Worm (Caenorhabditis elegans) whole organism, L1 larva: ENCODE results near the gene hot-1.

ENCODE experiments used
- C34B4.2 ChIP-seq: sonication (generic microtip); optimal IDR thresholded peaks from 2 replicates; lab custom pipeline; 2017; ENCODE audit warnings: mild to moderate bottlenecking, missing genetic modification characterization, missing compliant biosample characterization
- F16B12.6 ChIP-seq: fragments of 150-350 bp; optimal IDR thresholded peaks from 2 replicates; lab custom pipeline; 2014; ENCODE audit warnings: missing biosample characterization, missing genetic modification characterization
- Y116A8C.19 ChIP-seq: sonication (generic microtip); optimal IDR thresholded peaks from 2 replicates; lab custom pipeline; 2016; ENCODE audit warnings: missing compliant biosample characterization, missing genetic modification characterization, borderline replicate concordance
- aha-1 ChIP-seq: fragments of 150-350 bp; optimal IDR thresholded peaks from 2 replicates; lab custom pipeline; 2014; ENCODE audit warnings: missing biosample characterization, missing genetic modification characterization
- aly-2 ChIP-seq: fragments of 150-350 bp; optimal IDR thresholded peaks from 2 replicates; lab custom pipeline; 2014; ENCODE audit warnings: missing biosample characterization, missing genetic modification characterization
- ama-1 ChIP-seq: fragments of 150-350 bp; optimal IDR thresholded peaks from 2 replicates; lab custom pipeline; 2014
- ceh-82 ChIP-seq, 3 experiments: fragments of 150-350 bp in 1 of 3; sonication (generic microtip) in 2 of 3; optimal IDR thresholded peaks; 2 replicates each; lab custom pipeline; 2014 to 2017; ENCODE audit warnings: missing biosample characterization in 3 of 3, missing genetic modification characterization in 3 of 3
- ceh-90 ChIP-seq: sonication (generic microtip); optimal IDR thresholded peaks from 2 replicates; lab custom pipeline; 2016; ENCODE audit warnings: missing genetic modification characterization, missing compliant biosample characterization
- efl-1 ChIP-seq, 4 experiments: fragments of 150-350 bp; optimal IDR thresholded peaks in 3 of 4; peaks in 1 of 4; 1 replicate in 1 of 4; 2 replicates in 3 of 4; lab custom pipeline; 2014; ENCODE audit warnings: missing biosample characterization in 2 of 4, missing genetic modification characterization in 2 of 4, missing genetic modification reagents in 2 of 4
- ets-5 ChIP-seq: fragments of 200-800 bp; sonication (Bioruptor generic); IDR thresholded peaks from 2 replicates; pipeline ENCODE4 v1.3.6; 2022; ENCODE audit warnings: missing genetic modification characterization, missing compliant biosample characterization
- fkh-10 ChIP-seq: sonication (generic microtip); optimal IDR thresholded peaks from 2 replicates; lab custom pipeline; 2017; ENCODE audit warnings: missing biosample characterization, missing genetic modification reagents, missing genetic modification characterization
- fos-1 ChIP-seq: fragments of 150-350 bp; optimal IDR thresholded peaks from 2 replicates; lab custom pipeline; 2014; ENCODE audit warnings: missing biosample characterization, missing genetic modification characterization
- hlh-17 ChIP-seq: fragments of 200-800 bp; sonication (Bioruptor generic); optimal IDR thresholded peaks from 2 replicates; lab custom pipeline; 2018; ENCODE audit warnings: missing genetic modification characterization, mild to moderate bottlenecking, missing compliant biosample characterization, moderate library complexity, borderline replicate concordance
- irx-1 ChIP-seq: sonication (generic microtip); optimal IDR thresholded peaks from 2 replicates; lab custom pipeline; 2016; ENCODE audit warnings: missing genetic modification characterization, missing compliant biosample characterization
- lin-14 ChIP-seq: fragments of 200-800 bp; sonication (Bioruptor generic); optimal IDR thresholded peaks from 2 replicates; lab custom pipeline; 2018; ENCODE audit warnings: mild to moderate bottlenecking, missing genetic modification characterization, moderate library complexity, missing compliant biosample characterization
- lin-15B ChIP-seq: fragments of 150-350 bp; sonication (generic microtip); optimal IDR thresholded peaks from 3 replicates; lab custom pipeline; 2014; ENCODE audit warnings: missing biosample characterization, missing genetic modification characterization
- lir-3 ChIP-seq: sonication (generic microtip); optimal IDR thresholded peaks from 2 replicates; lab custom pipeline; 2016; ENCODE audit warnings: mild to moderate bottlenecking, missing genetic modification characterization, moderate library complexity, missing compliant biosample characterization; ENCODE audit not compliant: poor library complexity
- lsy-2 ChIP-seq, 2 experiments: fragments of 150-350 bp; optimal IDR thresholded peaks; 2 replicates each; lab custom pipeline; 2014; ENCODE audit warnings: missing biosample characterization in 2 of 2, missing genetic modification characterization in 2 of 2
- mab-9 ChIP-seq: fragments of 200-800 bp; sonication (Bioruptor generic); IDR thresholded peaks from 2 replicates; pipeline ENCODE4 v1.3.6; 2022; ENCODE audit warnings: missing genetic modification reagents, missing genetic modification characterization, missing compliant biosample characterization
- mdl-1 ChIP-seq, 2 experiments: fragments of 150-350 bp; optimal IDR thresholded peaks; 2 replicates each; lab custom pipeline; 2014 to 2017; ENCODE audit warnings: missing biosample characterization in 2 of 2, missing genetic modification characterization in 2 of 2, inconsistent platforms in 1 of 2
- nhr-12 ChIP-seq: sonication (generic microtip); optimal IDR thresholded peaks from 2 replicates; lab custom pipeline; 2017; ENCODE audit warnings: missing biosample characterization, missing genetic modification characterization
- nhr-71 ChIP-seq: sonication (generic microtip); optimal IDR thresholded peaks from 2 replicates; lab custom pipeline; 2016; ENCODE audit warnings: mild to moderate bottlenecking, missing genetic modification characterization, moderate library complexity, missing compliant biosample characterization
- nhr-85 ChIP-seq: sonication (generic microtip); peaks from one replicate; lab custom pipeline; 2016; ENCODE audit warnings: missing genetic modification characterization, inconsistent platforms, missing compliant biosample characterization
- pag-3 ChIP-seq: sonication (generic microtip); optimal IDR thresholded peaks from 2 replicates; lab custom pipeline; 2017; ENCODE audit warnings: missing genetic modification characterization, mild to moderate bottlenecking, missing compliant biosample characterization, antibody characterized with exemption, borderline replicate concordance; ENCODE audit not compliant: insufficient read depth
- pax-3 ChIP-seq: fragments of 200-800 bp; sonication (Bioruptor generic); optimal IDR thresholded peaks from 2 replicates; lab custom pipeline; 2018; ENCODE audit warnings: mild to moderate bottlenecking, missing genetic modification characterization, moderate library complexity, missing compliant biosample characterization
- rnt-1 ChIP-seq: sonication (generic microtip); optimal IDR thresholded peaks from 2 replicates; lab custom pipeline; 2016; ENCODE audit warnings: mild to moderate bottlenecking, missing genetic modification characterization, moderate library complexity, missing compliant biosample characterization
- snpc-4 ChIP-seq: fragments of 150-350 bp; optimal IDR thresholded peaks from 2 replicates; lab custom pipeline; 2014; ENCODE audit warnings: missing biosample characterization, missing genetic modification characterization
- snu-23 ChIP-seq: sonication (generic microtip); optimal IDR thresholded peaks from 2 replicates; lab custom pipeline; 2016; ENCODE audit warnings: missing genetic modification characterization, missing compliant biosample characterization
- sox-4 ChIP-seq: sonication (generic microtip); optimal IDR thresholded peaks from 2 replicates; lab custom pipeline; 2016; ENCODE audit warnings: missing genetic modification characterization, missing compliant biosample characterization
- sup-37 ChIP-seq: fragments of 200-800 bp; sonication (Bioruptor generic); optimal IDR thresholded peaks from 2 replicates; lab custom pipeline; 2018; ENCODE audit warnings: mild to moderate bottlenecking, missing genetic modification characterization, missing compliant biosample characterization
- unc-130 ChIP-seq: fragments of 150-350 bp; optimal IDR thresholded peaks from 2 replicates; lab custom pipeline; 2017; ENCODE audit warnings: missing biosample characterization, missing genetic modification characterization, inconsistent platforms
- unc-86 ChIP-seq: sonication (generic microtip); optimal IDR thresholded peaks from 2 replicates; lab custom pipeline; 2016; ENCODE audit warnings: missing genetic modification characterization, missing compliant biosample characterization

The hot-1 gene

DNA sequence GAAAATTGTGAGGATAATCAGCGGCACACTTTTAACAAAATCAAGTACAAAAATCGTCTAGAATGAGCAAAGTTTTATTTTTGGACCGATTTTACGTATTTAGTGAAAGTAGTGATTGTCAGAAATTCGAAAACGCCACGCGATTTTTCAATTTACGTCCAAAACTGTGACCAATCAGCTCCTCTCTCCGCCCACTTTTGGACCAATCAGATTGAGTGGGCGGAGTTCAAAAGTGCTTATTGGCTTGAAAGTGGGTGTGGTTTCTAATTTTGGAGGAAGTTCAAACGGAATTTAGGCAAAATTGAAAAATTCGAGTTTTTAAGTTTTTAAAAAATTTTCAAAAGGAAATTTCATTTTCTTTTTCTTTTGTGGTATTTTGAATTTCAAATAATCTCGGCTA, 6.5 kb upstream of the hot-1 start:
- TF ChIP-seq hlh-17 (GFP tag; lab: Kevin White, UChicago): no peak
- TF ChIP-seq ceh-82 (tag; optimal IDR thresholded peaks at IDR 0.05; lab: Kevin White, UChicago): no peak
- no peak for TF ChIP-seq lsy-2 (tag; optimal IDR thresholded peaks at IDR 0.05; lab: Kevin White, UChicago)
- TF ChIP-seq lin-15B: no peak
- no peak for TF ChIP-seq Y116A8C.19 (tag; lab: Kevin White, UChicago)
- no peak for TF ChIP-seq nhr-12 (tag; lab: Kevin White, UChicago)
- no peak for TF ChIP-seq F16B12.6
- no peak for TF ChIP-seq mdl-1 (tag; optimal IDR thresholded peaks at IDR 0.05; lab: Kevin White, UChicago)
- TF ChIP-seq aly-2 (tag; lab: Kevin White, UChicago): no peak
- TF ChIP-seq ceh-90 (tag; lab: Kevin White, UChicago): no peak
- TF ChIP-seq fkh-10 (GFP tag; lab: Kevin White, UChicago): no peak
- no peak for TF ChIP-seq aha-1 (tag; lab: Kevin White, UChicago)

DNA sequence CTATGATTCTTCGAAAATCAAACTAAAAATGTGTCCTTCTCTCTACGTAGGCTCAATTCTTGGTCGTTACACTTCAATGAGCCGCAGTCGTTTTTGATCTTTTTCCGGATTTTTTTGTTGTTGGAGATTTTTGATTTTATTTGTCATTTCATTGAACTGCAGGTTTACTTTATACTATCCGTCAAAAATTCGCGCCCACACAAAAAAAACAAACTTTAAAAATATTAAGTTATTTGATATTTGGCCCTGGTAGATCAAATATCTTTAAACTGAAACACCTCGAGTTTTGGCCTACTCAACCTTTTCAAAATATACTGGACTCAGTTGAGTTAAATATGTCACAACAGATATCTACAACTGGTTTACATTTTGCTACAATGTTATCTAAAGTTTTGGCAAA, 5.3 kb upstream of the hot-1 start:
- TF ChIP-seq fkh-10 (GFP tag; lab: Kevin White, UChicago): no peak
- no peak for TF ChIP-seq snu-23 (GFP tag; lab: Kevin White, UChicago)
- no peak for TF ChIP-seq ets-5

DNA sequence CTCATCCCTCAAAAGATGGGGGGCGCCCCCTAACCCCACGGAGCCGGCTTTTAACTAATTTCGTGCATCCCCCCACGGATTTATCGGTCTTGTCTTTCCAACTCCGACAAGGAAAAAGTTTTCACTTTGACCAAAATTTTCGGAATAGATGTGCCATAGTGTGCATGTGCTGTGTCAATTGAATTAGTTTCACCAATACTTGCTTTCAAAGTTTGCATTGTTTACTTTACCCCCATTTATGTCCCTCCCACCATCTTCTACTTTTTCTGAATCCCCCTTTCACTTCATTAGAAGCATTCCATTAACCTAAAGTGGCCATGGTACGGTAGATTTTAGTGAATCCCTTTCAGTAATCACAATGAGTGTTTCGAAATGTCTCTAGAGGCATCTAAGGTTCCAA, 3.2 kb upstream of the hot-1 start:
- TF ChIP-seq nhr-85 (tag; lab: Kevin White, UChicago): no peak
- TF ChIP-seq lin-14 (GFP tag; lab: Kevin White, UChicago): peak; percentile 65
- TF ChIP-seq lsy-2 (tag; optimal IDR thresholded peaks at IDR 0.05; lab: Kevin White, UChicago): peak in 1 of 2 experiments; percentile 13
- TF ChIP-seq sox-4 (tag; lab: Kevin White, UChicago): no peak
- TF ChIP-seq efl-1 (optimal IDR thresholded peaks at IDR 0.05; lab: Kevin White, UChicago): no peak
- peak in 1 of 2 experiments; percentile 52 for TF ChIP-seq efl-1 (GFP tag; optimal IDR thresholded peaks at IDR 0.05 in 1 of 2; lab: Kevin White, UChicago)
- no peak for TF ChIP-seq mab-9 (GFP tag; lab: Robert Waterston, UW)
- no peak for TF ChIP-seq ets-5

- peak; percentile 53 for TF ChIP-seq lin-14 (GFP tag; lab: Kevin White, UChicago)
- TF ChIP-seq irx-1: no peak
- TF ChIP-seq fkh-10 (GFP tag; lab: Kevin White, UChicago): peak; percentile 80
- no peak for TF ChIP-seq C34B4.2 (tag; lab: Kevin White, UChicago)
- TF ChIP-seq ama-1 (lab: Kevin White, UChicago): no peak
- TF ChIP-seq snpc-4: no peak
- TF ChIP-seq snu-23 (GFP tag; lab: Kevin White, UChicago): no peak
Measured at ce11 chrV:14620311-14620710, 624 bp upstream of the hot-1 start.

ce11 chrV:14625662-14626061, 4.7 kb downstream of the hot-1 start:
- TF ChIP-seq pax-3 (tag; lab: Kevin White, UChicago) (no peak), pag-3 (tag; lab: Kevin White, UChicago) (peak; percentile 67), rnt-1 (tag; lab: Kevin White, UChicago) (peak; percentile 66), lin-14 (GFP tag; lab: Kevin White, UChicago) (peak; percentile 63), nhr-71 (tag; lab: Kevin White, UChicago) (peak; percentile 55), unc-130 (peak; percentile 6), lsy-2 (tag; optimal IDR thresholded peaks at IDR 0.05; lab: Kevin White, UChicago) (no peak)
- TF ChIP-seq, all 84 proteins: peak for 5

DNA sequence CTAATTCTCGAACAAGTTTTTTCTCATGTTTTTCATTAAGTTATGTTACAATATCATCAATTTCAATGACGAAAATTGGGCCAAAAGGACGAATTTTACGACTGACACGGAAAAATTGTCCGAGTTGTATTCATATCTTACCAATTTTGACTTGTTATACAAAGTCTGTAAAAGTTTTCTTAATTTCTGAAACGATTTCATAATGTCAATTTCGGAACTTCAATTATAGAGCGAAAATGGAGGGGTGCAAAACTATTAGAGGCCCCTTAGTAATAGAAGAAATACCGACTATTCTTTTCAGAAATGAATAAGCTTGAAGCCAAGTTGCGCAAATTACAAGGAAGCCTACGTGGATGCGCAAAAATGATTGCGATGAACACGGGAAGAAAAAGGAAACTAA, 10.7 kb downstream of the hot-1 start, which contains the start of gene F43D2.3:
TSS of gene F43D2.3 (plus strand) at position 301 of the 400 bp plus-strand sequence.
- TF ChIP-seq unc-86 (no peak), fos-1 (no peak), sup-37 (GFP tag; lab: Kevin White, UChicago) (no peak), lir-3 (tag; lab: Kevin White, UChicago) (no peak), aly-2 (tag; lab: Kevin White, UChicago) (no peak), Y116A8C.19 (tag; lab: Kevin White, UChicago) (no peak), F16B12.6 (no peak)
- TF ChIP-seq, all 84 proteins: peak for 0
